Worm (Caenorhabditis elegans): ENCODE data around the gene ncx-1.

DNA sequence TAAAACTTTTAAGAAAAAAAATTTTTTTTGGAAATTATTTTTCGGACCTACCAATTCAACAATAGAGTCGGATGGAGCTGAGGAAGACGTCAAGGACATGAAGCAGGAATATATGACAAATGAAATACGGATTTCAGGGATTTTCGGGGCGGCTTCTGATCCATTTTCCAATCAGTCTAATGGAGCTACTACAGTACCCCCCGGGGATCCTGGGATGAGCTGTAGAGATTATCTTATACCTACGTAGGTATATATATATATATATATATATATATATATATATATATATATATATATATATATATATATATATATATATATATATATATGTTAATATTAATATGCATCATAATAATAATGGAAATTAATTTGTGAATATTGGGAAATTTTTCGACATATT lies 56.4 kb downstream of the ncx-1 start, which contains the start of gene ttx-1:
- TF ChIP-seq tbx-11 (GFP tag; IDR thresholded peaks at IDR 0.05) = no peak
- no peak for TF ChIP-seq ama-1 (optimal IDR thresholded peaks at IDR 0.05)
- TF ChIP-seq hmbx-1 (tag; optimal IDR thresholded peaks at IDR 0.05) = no peak
- TF ChIP-seq aly-1 (tag; optimal IDR thresholded peaks at IDR 0.05) = no peak
- no peak for TF ChIP-seq flt-1 (GFP tag; IDR thresholded peaks at IDR 0.05)

Data from whole organism, early embryonic.